Worm (Caenorhabditis elegans) whole organism, young adult: Measurements from ENCODE around the gene C34B4.5.
A peak's percentile ranks its signal among the peaks of the same experiment; 100 is the strongest.

Experiments
- B0336.3 ChIP-seq: fragments of 200-800 bp; sonication (Bioruptor generic); IDR thresholded peaks from 2 replicates; pipeline ENCODE4 v1.3.6; 2022; ENCODE audit warnings: missing genetic modification characterization, missing compliant biosample characterization
- F23B12.7 ChIP-seq: sonication (generic microtip); optimal IDR thresholded peaks from 2 replicates; lab custom pipeline; 2017; ENCODE audit warnings: missing genetic modification characterization, mild to moderate bottlenecking, missing compliant biosample characterization, antibody characterized with exemption, moderate library complexity; ENCODE audit not compliant: insufficient read depth
- F37B4.10 ChIP-seq: fragments of 200-800 bp; sonication (Bioruptor generic); IDR thresholded peaks from 2 replicates; pipeline ENCODE4 v1.3.6; 2022; ENCODE audit warnings: missing genetic modification characterization, missing compliant biosample characterization
- F52B5.7 ChIP-seq: sonication (generic microtip); optimal IDR thresholded peaks from 2 replicates; lab custom pipeline; 2016; ENCODE audit warnings: mild to moderate bottlenecking, missing genetic modification characterization, missing compliant biosample characterization
- F55B11.4 ChIP-seq: sonication (generic microtip); optimal IDR thresholded peaks from 2 replicates; lab custom pipeline; 2016; ENCODE audit warnings: missing compliant biosample characterization, missing genetic modification characterization, borderline replicate concordance; ENCODE audit not compliant: insufficient read depth
- F57A8.1 ChIP-seq: fragments of 200-800 bp; sonication (Bioruptor generic); optimal IDR thresholded peaks from 2 replicates; lab custom pipeline; 2018; ENCODE audit warnings: mild to moderate bottlenecking, missing genetic modification characterization, moderate library complexity, missing compliant biosample characterization
- Y56A3A.18 ChIP-seq: fragments of 200-800 bp; sonication (Bioruptor generic); IDR thresholded peaks from 2 replicates; pipeline ENCODE4 v1.3.6; 2022; ENCODE audit warnings: missing genetic modification reagents, missing genetic modification characterization, missing compliant biosample characterization
- Y95B8A.8 ChIP-seq: fragments of 200-800 bp; sonication (Bioruptor generic); IDR thresholded peaks from 2 replicates; pipeline ENCODE4 v1.3.6; 2022; ENCODE audit warnings: missing genetic modification reagents, missing genetic modification characterization, missing compliant biosample characterization
- ama-1 ChIP-seq, 3 experiments: fragments of 150-350 bp in 1 of 3; sonication (generic microtip) in 2 of 3; optimal IDR thresholded peaks; 2 replicates each; lab custom pipeline; 2014 to 2018; ENCODE audit warnings: missing biosample characterization in 2 of 3, missing genetic modification characterization in 2 of 3, missing genetic modification reagents in 2 of 3
- athp-1 ChIP-seq: sonication (generic microtip); optimal IDR thresholded peaks from 2 replicates; lab custom pipeline; 2017; ENCODE audit warnings: mild to moderate bottlenecking, missing genetic modification characterization, missing compliant biosample characterization
- attf-6 ChIP-seq: fragments of 200-800 bp; sonication (Bioruptor generic); IDR thresholded peaks from 2 replicates; pipeline ENCODE4 v1.3.6; 2022; ENCODE audit warnings: missing genetic modification reagents, missing genetic modification characterization, missing compliant biosample characterization
- bed-2 ChIP-seq: fragments of 200-800 bp; sonication (Bioruptor generic); IDR thresholded peaks from 2 replicates; pipeline ENCODE4 v1.3.6; 2022; ENCODE audit warnings: missing genetic modification reagents, missing genetic modification characterization, missing compliant biosample characterization
- cebp-1 ChIP-seq, 2 experiments: fragments of 200-800 bp in 1 of 2; sonication (Bioruptor generic) in 1 of 2; sonication (generic microtip) in 1 of 2; IDR thresholded peaks in 1 of 2; optimal IDR thresholded peaks in 1 of 2; 2 replicates each; pipeline versions ENCODE4 v1.3.6 to Lab custom; 2017 to 2022; ENCODE audit warnings: missing compliant biosample characterization in 2 of 2, missing genetic modification characterization in 2 of 2, mild to moderate bottlenecking in 1 of 2, missing genetic modification reagents in 1 of 2, moderate library complexity in 1 of 2
- cebp-2 ChIP-seq: fragments of 200-800 bp; sonication (Bioruptor generic); IDR thresholded peaks from 2 replicates; pipeline ENCODE4 v1.3.6; 2022; ENCODE audit warnings: missing genetic modification characterization, missing compliant biosample characterization
- ceh-100 ChIP-seq: fragments of 200-800 bp; sonication (Bioruptor generic); IDR thresholded peaks from 2 replicates; pipeline ENCODE4 v1.3.6; 2022; ENCODE audit warnings: missing genetic modification reagents, missing genetic modification characterization, missing compliant biosample characterization
- ceh-27 ChIP-seq: fragments of 200-800 bp; sonication (Bioruptor generic); optimal IDR thresholded peaks from 2 replicates; lab custom pipeline; 2018; ENCODE audit warnings: mild to moderate bottlenecking, missing genetic modification characterization, moderate library complexity, missing compliant biosample characterization
- die-1 ChIP-seq: sonication (generic microtip); optimal IDR thresholded peaks from 2 replicates; lab custom pipeline; 2016; ENCODE audit warnings: missing genotype, mild to moderate bottlenecking, missing genetic modification characterization, missing compliant biosample characterization
- dox-1 ChIP-seq: fragments of 200-800 bp; sonication (Bioruptor generic); IDR thresholded peaks from 2 replicates; pipeline ENCODE4 v1.3.6; 2022; ENCODE audit warnings: missing genetic modification reagents, missing genetic modification characterization, missing compliant biosample characterization
- egl-18 ChIP-seq: fragments of 200-800 bp; sonication (Bioruptor generic); IDR thresholded peaks from 2 replicates; pipeline ENCODE4 v1.3.6; 2022; ENCODE audit warnings: missing genetic modification reagents, missing genetic modification characterization, missing compliant biosample characterization
- egl-44 ChIP-seq: fragments of 200-800 bp; sonication (Bioruptor generic); IDR thresholded peaks from 2 replicates; pipeline ENCODE4 v1.3.6; 2022; ENCODE audit warnings: missing genetic modification reagents, missing genetic modification characterization, missing compliant biosample characterization
- him-1 ChIP-seq: sonication (generic microtip); optimal IDR thresholded peaks from 2 replicates; lab custom pipeline; 2016; ENCODE audit warnings: missing genotype, missing genetic modification reagents, missing genetic modification characterization, missing compliant biosample characterization
- hmg-20 ChIP-seq: fragments of 200-800 bp; sonication (Bioruptor generic); IDR thresholded peaks from 2 replicates; pipeline ENCODE4 v1.3.6; 2022; ENCODE audit warnings: missing genetic modification reagents, missing genetic modification characterization, missing compliant biosample characterization
- let-607 ChIP-seq, 2 experiments: fragments of 200-800 bp in 1 of 2; sonication (Bioruptor generic) in 1 of 2; sonication (generic microtip) in 1 of 2; optimal IDR thresholded peaks; 2 replicates each; lab custom pipeline; 2016 to 2018; ENCODE audit warnings: mild to moderate bottlenecking in 2 of 2, missing compliant biosample characterization in 2 of 2, missing genetic modification characterization in 2 of 2, moderate library complexity in 2 of 2, missing genotype in 1 of 2
- lin-35 ChIP-seq, 3 experiments: fragments of 150-350 bp in 2 of 3; sonication (generic microtip) in 1 of 3; optimal IDR thresholded peaks; 2 replicates each; lab custom pipeline; 2014 to 2018; ENCODE audit warnings: missing biosample characterization in 3 of 3, missing genetic modification characterization in 3 of 3, missing genetic modification reagents in 3 of 3
- lin-40 ChIP-seq: sonication (generic microtip); optimal IDR thresholded peaks from 2 replicates; lab custom pipeline; 2016; ENCODE audit warnings: missing genetic modification characterization, mild to moderate bottlenecking, missing compliant biosample characterization, missing genotype, missing genetic modification reagents
- lin-54 ChIP-seq: fragments of 200-800 bp; sonication (Bioruptor generic); optimal IDR thresholded peaks from 2 replicates; lab custom pipeline; 2018; ENCODE audit warnings: mild to moderate bottlenecking, missing genetic modification characterization, missing compliant biosample characterization
- lir-1 ChIP-seq: fragments of 200-800 bp; sonication (Bioruptor generic); conservative IDR thresholded peaks from 2 replicates; pipeline ENCODE4 v1.3.6; 2022; ENCODE audit warnings: missing genetic modification reagents, missing genetic modification characterization, missing compliant biosample characterization
- lsl-1 ChIP-seq: fragments of 200-800 bp; sonication (Bioruptor generic); optimal IDR thresholded peaks from 2 replicates; lab custom pipeline; 2018; ENCODE audit warnings: mild to moderate bottlenecking, missing genetic modification characterization, moderate library complexity, missing compliant biosample characterization
- madf-10 ChIP-seq: sonication (generic microtip); optimal IDR thresholded peaks from 2 replicates; lab custom pipeline; 2016; ENCODE audit warnings: mild to moderate bottlenecking, missing genetic modification characterization, missing compliant biosample characterization
- madf-8 ChIP-seq: fragments of 200-800 bp; sonication (Bioruptor generic); conservative IDR thresholded peaks from 2 replicates; pipeline ENCODE4 v1.3.6; 2022; ENCODE audit warnings: missing genetic modification reagents, missing genetic modification characterization, missing compliant biosample characterization
- mcd-1 ChIP-seq: fragments of 200-800 bp; sonication (Bioruptor generic); IDR thresholded peaks from 2 replicates; pipeline ENCODE4 v1.3.6; 2022; ENCODE audit warnings: missing genetic modification reagents, missing genetic modification characterization, missing compliant biosample characterization
- mel-28 ChIP-seq: sonication (generic microtip); optimal IDR thresholded peaks from 2 replicates; lab custom pipeline; 2016; ENCODE audit warnings: borderline replicate concordance, mild to moderate bottlenecking, missing genetic modification characterization, missing compliant biosample characterization
- nfya-1 ChIP-seq: sonication (generic microtip); optimal IDR thresholded peaks from 2 replicates; lab custom pipeline; 2017; ENCODE audit warnings: antibody characterized with exemption, missing compliant biosample characterization, missing genetic modification characterization, borderline replicate concordance; ENCODE audit not compliant: insufficient read depth
- nhr-179 ChIP-seq: sonication (generic microtip); optimal IDR thresholded peaks from 2 replicates; lab custom pipeline; 2016; ENCODE audit warnings: mild to moderate bottlenecking, missing genetic modification characterization, missing compliant biosample characterization
- nhr-27 ChIP-seq: fragments of 200-800 bp; sonication (Bioruptor generic); optimal IDR thresholded peaks from 2 replicates; lab custom pipeline; 2018; ENCODE audit warnings: mild to moderate bottlenecking, missing genetic modification characterization, moderate library complexity, missing compliant biosample characterization
- nhr-80 ChIP-seq: sonication (generic microtip); optimal IDR thresholded peaks from 2 replicates; lab custom pipeline; 2016; ENCODE audit warnings: missing genetic modification characterization, missing compliant biosample characterization
- pbrm-1 ChIP-seq: fragments of 200-800 bp; sonication (Bioruptor generic); IDR thresholded peaks from 2 replicates; pipeline ENCODE4 v1.3.6; 2022; ENCODE audit warnings: missing genetic modification reagents, missing genetic modification characterization, missing compliant biosample characterization
- pha-4 ChIP-seq: fragments of 150-350 bp; sonication (generic microtip); optimal IDR thresholded peaks from 2 replicates; lab custom pipeline; 2014; ENCODE audit warnings: missing biosample characterization, missing genetic modification reagents, missing genetic modification characterization
- sdz-38 ChIP-seq: sonication (generic microtip); optimal IDR thresholded peaks from 2 replicates; lab custom pipeline; 2016; ENCODE audit warnings: missing genotype, missing genetic modification characterization, missing compliant biosample characterization
- snpc-1.1 ChIP-seq: sonication (generic microtip); optimal IDR thresholded peaks from 2 replicates; lab custom pipeline; 2017; ENCODE audit warnings: missing genetic modification characterization, mild to moderate bottlenecking, missing compliant biosample characterization, antibody characterized with exemption, moderate library complexity, missing genotype, missing genetic modification reagents; ENCODE audit not compliant: insufficient read depth
- snpc-1.3 ChIP-seq: sonication (generic microtip); optimal IDR thresholded peaks from 2 replicates; lab custom pipeline; 2017; ENCODE audit warnings: missing genetic modification characterization, mild to moderate bottlenecking, missing compliant biosample characterization, antibody characterized with exemption, moderate library complexity, missing genotype, missing genetic modification reagents; ENCODE audit not compliant: insufficient read depth
- somi-1 ChIP-seq: fragments of 200-800 bp; sonication (Bioruptor generic); optimal IDR thresholded peaks from 2 replicates; lab custom pipeline; 2018; ENCODE audit warnings: mild to moderate bottlenecking, missing genetic modification characterization, missing compliant biosample characterization
- tlf-1 ChIP-seq: fragments of 200-800 bp; sonication (Bioruptor generic); optimal IDR thresholded peaks from 2 replicates; lab custom pipeline; 2018; ENCODE audit warnings: mild to moderate bottlenecking, missing genetic modification characterization, missing compliant biosample characterization
- ztf-22 ChIP-seq: fragments of 200-800 bp; sonication (Bioruptor generic); optimal IDR thresholded peaks from 2 replicates; lab custom pipeline; 2018; ENCODE audit warnings: mild to moderate bottlenecking, missing genetic modification characterization, moderate library complexity, missing compliant biosample characterization
- ztf-26 ChIP-seq: sonication (generic microtip); optimal IDR thresholded peaks from 2 replicates; lab custom pipeline; 2017; ENCODE audit warnings: missing genetic modification characterization, missing compliant biosample characterization
- ztf-28 ChIP-seq: fragments of 200-800 bp; sonication (Bioruptor generic); IDR thresholded peaks from 2 replicates; pipeline ENCODE4 v1.3.6; 2022; ENCODE audit warnings: missing genetic modification reagents, missing genetic modification characterization, missing compliant biosample characterization

C34B4.5 gene

DNA sequence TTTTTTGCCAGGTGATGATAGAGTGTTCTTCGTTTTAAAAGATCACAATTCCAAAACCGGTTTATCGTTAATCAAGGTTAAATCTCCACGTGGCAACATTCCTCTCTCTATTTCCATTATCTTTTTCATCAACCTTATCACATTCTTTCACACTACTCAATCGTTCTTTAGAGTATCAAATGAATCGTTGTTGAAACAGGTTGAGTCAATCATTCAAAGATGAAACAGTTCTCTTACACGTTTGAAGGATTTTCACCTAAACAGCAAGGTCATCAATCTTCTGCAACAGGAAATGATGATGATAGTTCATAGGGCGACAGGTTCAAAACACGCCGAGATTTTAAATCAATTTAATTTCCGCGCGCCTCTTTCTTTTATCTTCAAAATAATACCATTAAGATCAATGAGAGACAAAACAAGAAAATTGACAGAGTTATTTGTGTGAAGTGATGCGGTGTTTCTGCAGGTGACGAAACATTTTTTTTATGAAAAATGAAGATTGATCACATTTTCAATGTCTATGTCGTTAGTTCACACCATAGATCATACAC is 14.5 kb upstream of the C34B4.5 start (continued):
- TF ChIP-seq madf-10 (tag; lab: Kevin White, UChicago) (no peak), nhr-27 (no peak), lin-35 (GFP tag; optimal IDR thresholded peaks at IDR 0.05; lab: Kevin White, UChicago) (no peak), egl-18 (GFP tag; lab: Robert Waterston, UW) (no peak), athp-1 (tag; lab: Kevin White, UChicago) (no peak), ama-1 (optimal IDR thresholded peaks at IDR 0.05; lab: Kevin White, UChicago) (no peak), ama-1 (GFP tag; optimal IDR thresholded peaks at IDR 0.05; lab: Kevin White, UChicago) (no peak), sdz-38 (tag; lab: Kevin White, UChicago) (no peak), pbrm-1 (no peak), bed-2 (GFP tag; lab: Robert Waterston, UW) (no peak), mel-28 (tag; lab: Kevin White, UChicago) (no peak), lin-54 (GFP tag; lab: Kevin White, UChicago) (no peak), madf-8 (no peak), let-607 (tag; optimal IDR thresholded peaks at IDR 0.05; lab: Kevin White, UChicago) (peak in 1 of 2 experiments; percentile 78), cebp-2 (no peak), F52B5.7 (tag; lab: Kevin White, UChicago) (no peak), cebp-1 (GFP tag; IDR thresholded peaks at IDR 0.05; lab: Robert Waterston, UW) (no peak), cebp-1 (tag; optimal IDR thresholded peaks at IDR 0.05; lab: Kevin White, UChicago) (peak; percentile 6), dox-1 (GFP tag; lab: Robert Waterston, UW) (no peak), F55B11.4 (tag; lab: Kevin White, UChicago) (no peak), F23B12.7 (tag; lab: Kevin White, UChicago) (no peak), ceh-27 (no peak), ztf-28 (GFP tag; lab: Robert Waterston, UW) (no peak), somi-1 (GFP tag; lab: Kevin White, UChicago) (peak; percentile 93), snpc-1.3 (tag; lab: Kevin White, UChicago) (no peak), ceh-100 (no peak), pha-4 (no peak), F37B4.10 (GFP tag; lab: Robert Waterston, UW) (no peak), mcd-1 (no peak), nhr-179 (no peak), B0336.3 (GFP tag; lab: Robert Waterston, UW) (no peak), ztf-26 (tag; lab: Kevin White, UChicago) (peak; percentile 89), attf-6 (GFP tag; lab: Robert Waterston, UW) (no peak), nhr-80 (peak; percentile 62), nfya-1 (tag; lab: Kevin White, UChicago) (no peak), F57A8.1 (GFP tag; lab: Kevin White, UChicago) (no peak), him-1 (tag; lab: Kevin White, UChicago) (no peak), snpc-1.1 (tag; lab: Kevin White, UChicago) (no peak), lin-40 (tag; lab: Kevin White, UChicago) (peak; percentile 91), die-1 (tag; lab: Kevin White, UChicago) (peak; percentile 45), lir-1 (GFP tag; lab: Robert Waterston, UW) (no peak), Y56A3A.18 (GFP tag; lab: Robert Waterston, UW) (no peak), Y95B8A.8 (GFP tag; lab: Robert Waterston, UW) (no peak), tlf-1 (GFP tag; lab: Kevin White, UChicago) (peak; percentile 6), lsl-1 (GFP tag; lab: Kevin White, UChicago) (no peak), ztf-22 (GFP tag; lab: Kevin White, UChicago) (no peak), egl-44 (GFP tag; lab: Robert Waterston, UW) (0 out of 2 replicates have a peak, but pooled peaks have one; percentile 52), hmg-20 (GFP tag; lab: Robert Waterston, UW) (no peak)
